Worm (Caenorhabditis elegans): ENCODE measurements around the gene clec-185.

DNA sequence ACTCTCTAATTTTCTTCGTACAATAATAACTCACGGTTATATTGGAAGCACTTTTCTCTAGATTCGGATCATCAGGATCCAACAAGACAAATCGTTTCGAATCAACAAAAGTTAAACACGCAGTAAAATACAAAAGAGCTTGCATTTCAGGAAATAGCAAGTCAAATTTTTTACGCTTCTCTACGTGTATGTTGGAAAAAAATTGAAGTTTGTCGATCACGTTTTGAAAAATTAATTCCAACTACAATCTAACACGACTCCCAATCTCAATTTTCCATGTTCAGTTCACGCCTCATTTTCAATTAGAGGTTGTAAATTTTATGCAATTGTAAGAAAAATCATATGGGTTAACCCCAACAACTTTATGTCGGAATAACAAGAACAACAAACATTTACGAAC lies 48.5 kb upstream of the clec-185 start, which contains the start of gene spe-45:
- TF ChIP-seq ref-2 (tag; optimal IDR thresholded peaks at IDR 0.05) (no peak), elt-2 (tag; optimal IDR thresholded peaks at IDR 0.05) (no peak), F13H6.1 (tag; optimal IDR thresholded peaks at IDR 0.05) (no peak), eyg-1 (tag; optimal IDR thresholded peaks at IDR 0.05) (no peak), madf-2 (tag; optimal IDR thresholded peaks at IDR 0.05) (no peak), hlh-13 (GFP tag; optimal IDR thresholded peaks at IDR 0.05) (no peak), gmeb-2 (tag; optimal IDR thresholded peaks at IDR 0.05) (no peak), ztf-16 (tag; optimal IDR thresholded peaks at IDR 0.05) (no peak), nhr-11 (tag; optimal IDR thresholded peaks at IDR 0.05) (no peak), fkh-10 (GFP tag; optimal IDR thresholded peaks at IDR 0.05) (no peak), lim-6 (tag; optimal IDR thresholded peaks at IDR 0.05) (no peak), pqm-1 (tag; optimal IDR thresholded peaks at IDR 0.05) (no peak)

All from whole organism, late embryonic.